Worm (Caenorhabditis elegans) whole organism, L4 larva: ENCODE data around the gene nspc-16.

Experiments used
- F10B5.3 ChIP-seq: sonication (generic microtip); optimal IDR thresholded peaks from 2 replicates; lab custom pipeline; 2016; ENCODE audit warnings: mild to moderate bottlenecking, missing genetic modification characterization, missing compliant biosample characterization
- F26F4.8 ChIP-seq: fragments of 200-800 bp; sonication (Bioruptor generic); conservative IDR thresholded peaks from 2 replicates; pipeline ENCODE4 v1.3.6; 2022; ENCODE audit warnings: missing genetic modification characterization, missing compliant biosample characterization
- F37D6.2 ChIP-seq: sonication (generic microtip); optimal IDR thresholded peaks from 2 replicates; lab custom pipeline; 2016; ENCODE audit warnings: mild to moderate bottlenecking, missing genetic modification characterization, missing compliant biosample characterization
- arid-1 ChIP-seq: fragments of 200-800 bp; sonication (Bioruptor generic); conservative IDR thresholded peaks from 2 replicates; pipeline ENCODE4 v1.3.6; 2022; ENCODE audit warnings: missing genetic modification reagents, missing genetic modification characterization, missing compliant biosample characterization
- ceh-44 ChIP-seq: fragments of 200-800 bp; sonication (Bioruptor generic); IDR thresholded peaks from 2 replicates; pipeline ENCODE4 v1.3.6; 2022; ENCODE audit warnings: missing genetic modification reagents, missing genetic modification characterization, missing compliant biosample characterization
- ctbp-1 ChIP-seq: fragments of 200-800 bp; sonication (Bioruptor generic); IDR thresholded peaks from 2 replicates; pipeline ENCODE4 v1.3.6; 2022; ENCODE audit warnings: missing genetic modification reagents, missing genetic modification characterization, missing compliant biosample characterization
- daf-16 ChIP-seq, 3 experiments: sonication (generic microtip); optimal IDR thresholded peaks; 2 replicates each; lab custom pipeline; 2016 to 2017; ENCODE audit warnings: missing genetic modification characterization in 3 of 3, missing genetic modification reagents in 3 of 3, mild to moderate bottlenecking in 2 of 3, missing compliant biosample characterization in 2 of 3, missing biosample characterization in 1 of 3, moderate library complexity in 1 of 3
- daf-19 ChIP-seq: fragments of 200-800 bp; sonication (Bioruptor generic); conservative IDR thresholded peaks from 2 replicates; pipeline ENCODE4 v1.3.6; 2022; ENCODE audit warnings: missing genetic modification characterization, missing compliant biosample characterization
- dmd-6 ChIP-seq: fragments of 200-800 bp; sonication (Bioruptor generic); IDR thresholded peaks from 2 replicates; pipeline ENCODE4 v1.3.6; 2022; ENCODE audit warnings: missing genetic modification reagents, missing genetic modification characterization, missing compliant biosample characterization
- dmd-8 ChIP-seq: fragments of 200-800 bp; sonication (Bioruptor generic); IDR thresholded peaks from 2 replicates; pipeline ENCODE4 v1.3.6; 2022; ENCODE audit warnings: missing genetic modification characterization, missing compliant biosample characterization
- dve-1 ChIP-seq: sonication (generic microtip); optimal IDR thresholded peaks from 2 replicates; lab custom pipeline; 2017; ENCODE audit warnings: antibody characterized with exemption, mild to moderate bottlenecking, missing genetic modification characterization, missing compliant biosample characterization; ENCODE audit not compliant: insufficient read depth
- egl-27 ChIP-seq: sonication (generic microtip); optimal IDR thresholded peaks from 3 replicates; lab custom pipeline; 2017; ENCODE audit warnings: missing biosample characterization, missing genetic modification reagents, missing genetic modification characterization
- egl-43 ChIP-seq: fragments of 200-800 bp; sonication (Bioruptor generic); IDR thresholded peaks from 2 replicates; pipeline ENCODE4 v1.3.6; 2022; ENCODE audit warnings: missing genetic modification reagents, missing genetic modification characterization, missing compliant biosample characterization
- fkh-10 ChIP-seq: fragments of 150-350 bp; optimal IDR thresholded peaks from 2 replicates; lab custom pipeline; 2014; ENCODE audit warnings: missing biosample characterization, missing genetic modification reagents, missing genetic modification characterization
- fos-1 ChIP-seq: fragments of 150-350 bp; optimal IDR thresholded peaks from 2 replicates; lab custom pipeline; 2014; ENCODE audit warnings: missing biosample characterization, missing genetic modification characterization
- gei-8 ChIP-seq: fragments of 200-800 bp; sonication (Bioruptor generic); optimal IDR thresholded peaks from 2 replicates; lab custom pipeline; 2018; ENCODE audit warnings: mild to moderate bottlenecking, missing genetic modification characterization, missing compliant biosample characterization
- hif-1 ChIP-seq, 2 experiments: sonication (generic microtip); optimal IDR thresholded peaks; 2 replicates each; lab custom pipeline; 2016 to 2017; ENCODE audit warnings: missing compliant biosample characterization in 2 of 2, missing genetic modification characterization in 2 of 2, missing genetic modification reagents in 2 of 2, missing genotype in 2 of 2, mild to moderate bottlenecking in 1 of 2
- hlh-11 ChIP-seq: fragments of 200-800 bp; sonication (Bioruptor generic); optimal IDR thresholded peaks from 2 replicates; lab custom pipeline; 2018; ENCODE audit warnings: mild to moderate bottlenecking, missing genetic modification characterization, missing compliant biosample characterization
- hlh-30 ChIP-seq: sonication (generic microtip); optimal IDR thresholded peaks from 2 replicates; lab custom pipeline; 2017; ENCODE audit warnings: antibody characterized with exemption, mild to moderate bottlenecking, missing genetic modification characterization, missing compliant biosample characterization; ENCODE audit not compliant: insufficient read depth
- lin-1 ChIP-seq: fragments of 200-800 bp; sonication (Bioruptor generic); IDR thresholded peaks from 2 replicates; pipeline ENCODE4 v1.3.6; 2022; ENCODE audit warnings: missing genetic modification reagents, missing genetic modification characterization, missing compliant biosample characterization
- lin-29 ChIP-seq: fragments of 200-800 bp; sonication (Bioruptor generic); IDR thresholded peaks from 2 replicates; pipeline ENCODE4 v1.3.6; 2022; ENCODE audit warnings: missing genetic modification reagents, missing genetic modification characterization, missing compliant biosample characterization
- mdl-1 ChIP-seq, 2 experiments: fragments of 150-350 bp in 1 of 2; sonication (generic microtip) in 1 of 2; optimal IDR thresholded peaks; 2 replicates each; lab custom pipeline; 2014 to 2017; ENCODE audit warnings: missing biosample characterization in 2 of 2, missing genetic modification characterization in 2 of 2
- mep-1 ChIP-seq: fragments of 150-350 bp; sonication (generic microtip); optimal IDR thresholded peaks from 3 replicates; lab custom pipeline; 2014; ENCODE audit warnings: missing biosample characterization, missing genetic modification characterization
- mxl-2 ChIP-seq: fragments of 200-800 bp; sonication (Bioruptor generic); conservative IDR thresholded peaks from 2 replicates; pipeline ENCODE4 v1.3.6; 2022; ENCODE audit warnings: missing genetic modification reagents, missing genetic modification characterization, missing compliant biosample characterization
- nhr-111 ChIP-seq: fragments of 200-800 bp; sonication (Bioruptor generic); optimal IDR thresholded peaks from 2 replicates; lab custom pipeline; 2018; ENCODE audit warnings: mild to moderate bottlenecking, missing genetic modification characterization, missing compliant biosample characterization
- nhr-25 ChIP-seq: sonication (generic microtip); optimal IDR thresholded peaks from 2 replicates; lab custom pipeline; 2017; ENCODE audit warnings: missing genetic modification characterization, mild to moderate bottlenecking, missing compliant biosample characterization, antibody characterized with exemption, moderate library complexity, borderline replicate concordance; ENCODE audit not compliant: insufficient read depth
- nhr-28 ChIP-seq: fragments of 150-350 bp; optimal IDR thresholded peaks from 2 replicates; lab custom pipeline; 2014; ENCODE audit warnings: missing biosample characterization, missing genetic modification characterization
- nhr-42 ChIP-seq: fragments of 200-800 bp; sonication (Bioruptor generic); IDR thresholded peaks from 2 replicates; pipeline ENCODE4 v1.3.6; 2022; ENCODE audit warnings: missing genetic modification characterization, missing compliant biosample characterization
- nhr-76 ChIP-seq: fragments of 150-350 bp; optimal IDR thresholded peaks from 2 replicates; lab custom pipeline; 2014; ENCODE audit warnings: missing biosample characterization, missing genetic modification characterization
- nhr-77 ChIP-seq: fragments of 150-350 bp; optimal IDR thresholded peaks from 2 replicates; lab custom pipeline; 2014; ENCODE audit warnings: missing biosample characterization, missing genetic modification characterization
- pha-4 ChIP-seq, 2 experiments: fragments of 150-350 bp in 1 of 2; fragments of 200-800 bp in 1 of 2; sonication (Bioruptor generic) in 1 of 2; IDR thresholded peaks in 1 of 2; optimal IDR thresholded peaks in 1 of 2; 2 replicates each; pipeline versions ENCODE4 v1.3.6 to Lab custom; 2014 to 2022; ENCODE audit warnings: missing genetic modification characterization in 2 of 2, missing genetic modification reagents in 2 of 2, missing biosample characterization in 1 of 2, missing compliant biosample characterization in 1 of 2
- php-3 ChIP-seq: fragments of 200-800 bp; sonication (Bioruptor generic); IDR thresholded peaks from 2 replicates; pipeline ENCODE4 v1.3.6; 2022; ENCODE audit warnings: missing genetic modification reagents, missing genetic modification characterization, missing compliant biosample characterization
- pqm-1 ChIP-seq: sonication (generic microtip); optimal IDR thresholded peaks from 2 replicates; lab custom pipeline; 2017; ENCODE audit warnings: missing biosample characterization, missing genetic modification characterization
- rbr-2 ChIP-seq: sonication (generic microtip); optimal IDR thresholded peaks from 2 replicates; lab custom pipeline; 2016; ENCODE audit warnings: missing genotype, missing genetic modification characterization, missing compliant biosample characterization
- set-16 ChIP-seq: fragments of 200-800 bp; sonication (Bioruptor generic); IDR thresholded peaks from 2 replicates; pipeline ENCODE4 v1.3.6; 2022; ENCODE audit warnings: missing genetic modification reagents, missing genetic modification characterization, missing compliant biosample characterization
- snpc-1.2 ChIP-seq: fragments of 200-800 bp; sonication (Bioruptor generic); IDR thresholded peaks from 2 replicates; pipeline ENCODE4 v1.3.6; 2022; ENCODE audit warnings: missing genetic modification reagents, missing genetic modification characterization, missing compliant biosample characterization
- spr-3 ChIP-seq: fragments of 200-800 bp; sonication (Bioruptor generic); optimal IDR thresholded peaks from 2 replicates; lab custom pipeline; 2018; ENCODE audit warnings: mild to moderate bottlenecking, missing genetic modification characterization, missing compliant biosample characterization
- unc-130 ChIP-seq: sonication (generic microtip); optimal IDR thresholded peaks from 2 replicates; lab custom pipeline; 2016; ENCODE audit warnings: missing genetic modification reagents, missing genetic modification characterization, missing compliant biosample characterization
- unc-62 ChIP-seq, 3 experiments: fragments of 150-350 bp in 1 of 3; sonication (generic microtip); optimal IDR thresholded peaks in 2 of 3; peaks in 1 of 3; 1 replicate in 1 of 3; 2 replicates in 2 of 3; lab custom pipeline; 2014 to 2017; ENCODE audit warnings: missing biosample characterization in 3 of 3, missing genetic modification characterization in 3 of 3, missing genetic modification reagents in 3 of 3, missing genotype in 1 of 3
- vab-7 ChIP-seq: fragments of 200-800 bp; sonication (Bioruptor generic); IDR thresholded peaks from 2 replicates; pipeline ENCODE4 v1.3.6; 2022; ENCODE audit warnings: missing genetic modification reagents, missing genetic modification characterization, missing compliant biosample characterization
- zag-1 ChIP-seq: fragments of 150-350 bp; optimal IDR thresholded peaks from 2 replicates; lab custom pipeline; 2014; ENCODE audit warnings: missing biosample characterization, missing genetic modification characterization
- ztf-7 ChIP-seq: fragments of 150-350 bp; optimal IDR thresholded peaks from 2 replicates; lab custom pipeline; 2014; ENCODE audit warnings: missing biosample characterization, missing genetic modification characterization

nspc-16 gene

ce11 chrX:14480248-14480647, 43.1 kb upstream of the nspc-16 start, which contains the start of gene gfi-3 (continued):
- TF ChIP-seq snpc-1.2 = no peak
- peak; percentile 50 for TF ChIP-seq nhr-25 (tag; lab: Kevin White, UChicago)
- TF ChIP-seq fos-1 (tag; lab: Kevin White, UChicago) = no peak
- peak; percentile 53 for TF ChIP-seq F37D6.2 (tag; lab: Kevin White, UChicago)
- peak; percentile 12 for TF ChIP-seq spr-3 (GFP tag; lab: Kevin White, UChicago)
- TF ChIP-seq nhr-77 (tag; lab: Kevin White, UChicago) = peak; percentile 30
- no peak for TF ChIP-seq daf-19
- peak; percentile 82 for TF ChIP-seq hlh-11 (tag; lab: Kevin White, UChicago)
- peak; percentile 72 for TF ChIP-seq ctbp-1 (GFP tag; lab: Robert Waterston, UW)
- TF ChIP-seq nhr-28 = peak; percentile 67
- TF ChIP-seq php-3 (GFP tag; lab: Robert Waterston, UW) = no peak
- no peak; the same call in 1 of the 2 replicates for TF ChIP-seq set-16
- TF ChIP-seq unc-130 (GFP tag; lab: Kevin White, UChicago) = no peak
- TF ChIP-seq dmd-6 (GFP tag; lab: Robert Waterston, UW) = peak; percentile 80
- no peak for TF ChIP-seq unc-62 (GFP tag; optimal IDR thresholded peaks at IDR 0.05 in 1 of 2; lab: Kevin White, UChicago)
- TF ChIP-seq unc-62 (tag; optimal IDR thresholded peaks at IDR 0.05; lab: Kevin White, UChicago) = no peak
- peak; percentile 78 for TF ChIP-seq pha-4 (GFP tag; IDR thresholded peaks at IDR 0.05; lab: Robert Waterston, UW)
- TF ChIP-seq pha-4 (tag; optimal IDR thresholded peaks at IDR 0.05; lab: Kevin White, UChicago) = no peak
- peak; percentile 61; the same call in 1 of the 2 replicates for TF ChIP-seq lin-1 (GFP tag; lab: Robert Waterston, UW)
- TF ChIP-seq fkh-10 (GFP tag; lab: Kevin White, UChicago) = peak; percentile 31
- no peak for TF ChIP-seq gei-8 (GFP tag; lab: Kevin White, UChicago)
- TF ChIP-seq nhr-111 (GFP tag; lab: Kevin White, UChicago) = no peak
- TF ChIP-seq egl-27 (tag; lab: Kevin White, UChicago) = no peak
- TF ChIP-seq rbr-2 = peak; percentile 85
- TF ChIP-seq vab-7 (GFP tag; lab: Robert Waterston, UW) = no peak
- TF ChIP-seq zag-1 = no peak
- TF ChIP-seq pqm-1 (tag; lab: Kevin White, UChicago) = no peak
- TF ChIP-seq mep-1 (tag; lab: Kevin White, UChicago) = peak; percentile 92
- TF ChIP-seq nhr-76 (tag; lab: Kevin White, UChicago) = no peak
- TF ChIP-seq hif-1 (tag; optimal IDR thresholded peaks at IDR 0.05; lab: Kevin White, UChicago) = peak in 1 of 2 experiments; percentile 58
- peak; percentile 64; the same call in 1 of the 2 replicates for TF ChIP-seq egl-43 (GFP tag; lab: Robert Waterston, UW)
- TF ChIP-seq arid-1 (GFP tag; lab: Robert Waterston, UW) = peak; percentile 52; the same call in 1 of the 2 replicates
- TF ChIP-seq daf-16 (GFP tag; optimal IDR thresholded peaks at IDR 0.05; lab: Kevin White, UChicago) = peak in 1 of 2 experiments; percentile 22
- TF ChIP-seq daf-16 (tag; optimal IDR thresholded peaks at IDR 0.05; lab: Kevin White, UChicago) = peak; percentile 59
- peak; percentile 45 for TF ChIP-seq ztf-7 (tag; lab: Kevin White, UChicago)
- TF ChIP-seq ceh-44 (GFP tag; lab: Robert Waterston, UW) = no peak
- peak; percentile 95 for TF ChIP-seq dve-1
- peak; percentile 73 for TF ChIP-seq hlh-30 (tag; lab: Kevin White, UChicago)
- 0 out of 2 replicates have a peak, but pooled peaks have one; percentile 31 for TF ChIP-seq dmd-8 (GFP tag; lab: Robert Waterston, UW)
- no peak for TF ChIP-seq mxl-2 (GFP tag; lab: Robert Waterston, UW)
- TF ChIP-seq nhr-42 = peak; percentile 74; the same call in 1 of the 2 replicates
- TF ChIP-seq lin-29 = 0 out of 2 replicates have a peak, but pooled peaks have one; percentile 19
- TF ChIP-seq F10B5.3 (tag; lab: Kevin White, UChicago) = no peak
- TF ChIP-seq mdl-1 (tag; optimal IDR thresholded peaks at IDR 0.05; lab: Kevin White, UChicago) = peak in 1 of 2 experiments; percentile 45
- no peak for TF ChIP-seq F26F4.8 (GFP tag; lab: Robert Waterston, UW)
